Fruit fly (Drosophila melanogaster) whole organism, adult: ENCODE measurements around the gene Epp.

ENCODE experiments used
- CG1620 ChIP-seq: fragments of 200-800 bp; sonication (Bioruptor generic); optimal IDR thresholded peaks from 2 replicates; lab custom pipeline; 2016; ENCODE audit warnings: missing biosample characterization, missing genetic modification characterization
- CG7101 ChIP-seq: fragments of 200-800 bp; sonication (Bioruptor generic); optimal IDR thresholded peaks from 2 replicates; lab custom pipeline; 2018; ENCODE audit warnings: missing biosample characterization, mild to moderate bottlenecking, missing genetic modification characterization, moderate library complexity
- Clk ChIP-seq: fragments of 200-800 bp; sonication (Bioruptor generic); optimal IDR thresholded peaks from 2 replicates; lab custom pipeline; 2017; ENCODE audit warnings: missing biosample characterization, missing genetic modification characterization
- Crg-1 ChIP-seq: fragments of 200-800 bp; sonication (Bioruptor generic); optimal IDR thresholded peaks from 2 replicates; lab custom pipeline; 2016; ENCODE audit warnings: missing biosample characterization, missing genetic modification characterization
- Hr96 ChIP-seq: fragments of 200-800 bp; sonication (Bioruptor generic); optimal IDR thresholded peaks from 2 replicates; lab custom pipeline; 2016; ENCODE audit warnings: missing biosample characterization, missing genetic modification characterization
- Mnt ChIP-seq: fragments of 200-800 bp; sonication (Bioruptor generic); optimal IDR thresholded peaks from 2 replicates; lab custom pipeline; 2016; ENCODE audit warnings: missing biosample characterization, mild to moderate bottlenecking, missing genetic modification characterization
- bab1 ChIP-seq: fragments of 200-800 bp; sonication (Bioruptor generic); optimal IDR thresholded peaks from 3 replicates; lab custom pipeline; 2019; ENCODE audit warnings: missing biosample characterization, mild to moderate bottlenecking, missing genetic modification characterization, moderate library complexity
- cic ChIP-seq: fragments of 200-800 bp; sonication (Bioruptor generic); optimal IDR thresholded peaks from 2 replicates; lab custom pipeline; 2017; ENCODE audit warnings: missing biosample characterization, mild to moderate bottlenecking, missing genetic modification characterization, moderate library complexity
- cnc ChIP-seq, 2 experiments: fragments of >200 bp; optimal IDR thresholded peaks; 2 replicates each; lab custom pipeline; 2017
- kay ChIP-seq: fragments of 200-800 bp; sonication (Bioruptor generic); peaks from one replicate; lab custom pipeline; 2016; ENCODE audit warnings: missing biosample characterization, missing genetic modification characterization, borderline replicate concordance
- ovo ChIP-seq: fragments of 200-800 bp; sonication (Bioruptor generic); optimal IDR thresholded peaks from 2 replicates; lab custom pipeline; 2016; ENCODE audit warnings: missing biosample characterization, missing genetic modification characterization
- pad ChIP-seq: fragments of 200-800 bp; sonication (Bioruptor generic); optimal IDR thresholded peaks from 3 replicates; lab custom pipeline; 2017; ENCODE audit warnings: missing biosample characterization, missing genetic modification characterization, mild to moderate bottlenecking, moderate library complexity, missing genetic modification reagents
- tj ChIP-seq: fragments of 200-800 bp; sonication (Bioruptor generic); optimal IDR thresholded peaks from 3 replicates; lab custom pipeline; 2017; ENCODE audit warnings: missing biosample characterization, mild to moderate bottlenecking, missing genetic modification characterization, moderate library complexity
- toe ChIP-seq: fragments of 200-800 bp; sonication (Bioruptor generic); optimal IDR thresholded peaks from 2 replicates; lab custom pipeline; 2016; ENCODE audit warnings: missing biosample characterization, missing genetic modification characterization

DNA sequence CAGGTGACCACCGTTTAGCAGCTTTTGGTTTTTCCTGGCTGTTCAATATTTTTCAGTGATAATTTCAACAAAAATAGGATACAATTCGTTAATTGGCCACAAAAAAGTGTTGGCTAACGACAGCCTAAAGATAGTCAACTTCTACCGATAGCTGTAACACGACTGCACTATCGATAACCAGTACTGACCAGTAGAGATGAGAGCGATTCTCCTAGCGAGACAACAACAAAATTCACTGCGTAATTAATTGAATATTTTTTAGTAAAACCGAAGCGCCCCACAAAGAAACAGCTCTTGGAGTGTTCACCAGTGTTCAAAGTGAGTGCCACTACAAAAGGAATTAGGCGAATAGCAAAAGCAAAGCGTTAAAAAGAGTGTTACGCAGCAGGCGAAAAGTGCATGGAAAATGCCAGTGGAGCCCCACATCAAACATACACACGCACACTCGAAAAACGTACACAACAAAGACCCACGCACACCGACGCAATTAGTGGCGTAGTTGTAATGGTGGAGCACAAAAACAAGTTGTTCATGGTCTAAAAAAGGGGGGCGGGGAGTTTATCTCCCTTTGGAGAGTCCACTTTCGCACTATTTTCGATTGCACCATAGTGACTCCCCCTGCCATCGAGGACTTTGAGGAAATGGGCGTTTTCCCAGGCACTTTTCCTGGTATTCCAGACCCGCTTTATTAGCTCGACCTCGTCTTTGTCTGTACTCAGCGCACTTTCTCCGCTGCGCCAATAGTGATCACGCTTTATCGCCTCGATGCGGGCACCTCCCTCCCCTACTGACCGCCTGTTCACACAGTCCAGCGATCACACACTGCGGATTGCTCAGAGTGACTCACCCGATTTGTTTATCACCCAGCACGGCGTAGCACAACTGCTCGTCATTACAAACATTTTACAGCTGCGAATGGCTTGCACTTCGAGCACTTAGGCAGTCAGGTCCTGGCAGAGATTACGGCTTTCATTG is at the start of gene Epp, which contains the start of gene Rab7:
- TF ChIP-seq bab1 (GFP tag; lab: Kevin White, UChicago): peak; percentile 58
- TF ChIP-seq Clk (GFP tag; lab: Kevin White, UChicago): peak; percentile 12
- no peak for TF ChIP-seq tj (GFP tag; lab: Kevin White, UChicago)
- peak; percentile 69 for TF ChIP-seq CG1620 (GFP tag; lab: Kevin White, UChicago)
- peak; percentile 86 for TF ChIP-seq cic (GFP tag; lab: Kevin White, UChicago)
- peak; percentile 74 for TF ChIP-seq CG7101 (tag; lab: Kevin White, UChicago)
- peak; percentile 84 for TF ChIP-seq pad (GFP tag; lab: Kevin White, UChicago)
- TF ChIP-seq toe (GFP tag; lab: Kevin White, UChicago): no peak
- TF ChIP-seq ovo (GFP tag; lab: Kevin White, UChicago): peak; percentile 56
- peak; percentile 63 for TF ChIP-seq Hr96 (GFP tag; lab: Kevin White, UChicago)
- no peak for TF ChIP-seq cnc (optimal IDR thresholded peaks at IDR 0.05; lab: Kevin White, UChicago)
- TF ChIP-seq kay: peak; percentile 98
- TF ChIP-seq Mnt (GFP tag; lab: Kevin White, UChicago): peak; percentile 74
- peak; percentile 68 for TF ChIP-seq Crg-1
